Worm (Caenorhabditis elegans): ENCODE data around the gene sups-1.

- TF ChIP-seq let-526 (GFP tag; IDR thresholded peaks at IDR 0.05) (no peak), ets-4 (GFP tag; optimal IDR thresholded peaks at IDR 0.05) (no peak), pha-4 (tag; optimal IDR thresholded peaks at IDR 0.05) (no peak), ekl-4 (GFP tag; IDR thresholded peaks at IDR 0.05) (no peak), lin-40 (tag; optimal IDR thresholded peaks at IDR 0.05) (no peak), ztf-18 (tag; optimal IDR thresholded peaks at IDR 0.05) (no peak), nhr-80 (tag; optimal IDR thresholded peaks at IDR 0.05) (no peak), B0336.3 (GFP tag; IDR thresholded peaks at IDR 0.05) (no peak), rec-8 (tag; optimal IDR thresholded peaks at IDR 0.05) (no peak), snpc-4 (GFP tag; optimal IDR thresholded peaks at IDR 0.05) (no peak), snpc-4 (tag; optimal IDR thresholded peaks at IDR 0.05) (no peak), K11D2.4 (GFP tag; IDR thresholded peaks at IDR 0.05) (no peak), ama-1 (optimal IDR thresholded peaks at IDR 0.05) (no peak), ama-1 (GFP tag; optimal IDR thresholded peaks at IDR 0.05) (no peak), lin-26 (GFP tag; IDR thresholded peaks at IDR 0.05) (no peak), atf-7 (tag; optimal IDR thresholded peaks at IDR 0.05) (no peak)
Measured at ce11 chrX:5999103-5999554, 4.8 kb upstream of the sups-1 start, which contains the start of gene F22F4.9.
